Worm (Caenorhabditis elegans) whole organism, L4 larva: Measurements from ENCODE around the gene clik-1.

Source experiments
- R02D3.7 ChIP-seq: fragments of 150-350 bp; sonication (generic microtip); optimal IDR thresholded peaks from 3 replicates; lab custom pipeline; 2014; ENCODE audit warnings: missing biosample characterization, missing genetic modification characterization
- Y48G9A.11 ChIP-seq: fragments of 200-800 bp; sonication (Bioruptor generic); IDR thresholded peaks from 2 replicates; pipeline ENCODE4 v1.3.6; 2022; ENCODE audit warnings: missing genetic modification reagents, missing genetic modification characterization, missing compliant biosample characterization
- ZK337.2 ChIP-seq: fragments of 200-800 bp; sonication (Bioruptor generic); IDR thresholded peaks from 2 replicates; pipeline ENCODE4 v1.3.6; 2022; ENCODE audit warnings: missing genetic modification reagents, missing genetic modification characterization, missing compliant biosample characterization
- aha-1 ChIP-seq: fragments of 150-350 bp; peaks from one replicate; lab custom pipeline; 2014; ENCODE audit warnings: missing biosample characterization, missing genetic modification characterization
- ama-1 ChIP-seq: fragments of 150-350 bp; optimal IDR thresholded peaks from 2 replicates; lab custom pipeline; 2014; ENCODE audit warnings: inconsistent platforms, mixed read lengths
- arid-1 ChIP-seq: fragments of 200-800 bp; sonication (Bioruptor generic); conservative IDR thresholded peaks from 2 replicates; pipeline ENCODE4 v1.3.6; 2022; ENCODE audit warnings: missing genetic modification reagents, missing genetic modification characterization, missing compliant biosample characterization
- ceh-62 ChIP-seq: sonication (generic microtip); optimal IDR thresholded peaks from 2 replicates; lab custom pipeline; 2017; ENCODE audit warnings: missing biosample characterization, missing genetic modification characterization
- ctbp-1 ChIP-seq: fragments of 200-800 bp; sonication (Bioruptor generic); IDR thresholded peaks from 2 replicates; pipeline ENCODE4 v1.3.6; 2022; ENCODE audit warnings: missing genetic modification reagents, missing genetic modification characterization, missing compliant biosample characterization
- daf-12 ChIP-seq: fragments of 150-350 bp; optimal IDR thresholded peaks from 2 replicates; lab custom pipeline; 2014; ENCODE audit warnings: missing biosample characterization, missing genetic modification reagents, missing genetic modification characterization
- daf-16 ChIP-seq, 3 experiments: sonication (generic microtip); optimal IDR thresholded peaks; 2 replicates each; lab custom pipeline; 2016 to 2017; ENCODE audit warnings: missing genetic modification characterization in 3 of 3, missing genetic modification reagents in 3 of 3, mild to moderate bottlenecking in 2 of 3, missing compliant biosample characterization in 2 of 3, missing biosample characterization in 1 of 3, moderate library complexity in 1 of 3
- daf-8 ChIP-seq: fragments of 200-800 bp; sonication (Bioruptor generic); IDR thresholded peaks from 2 replicates; pipeline ENCODE4 v1.3.6; 2022; ENCODE audit warnings: missing genetic modification characterization, missing compliant biosample characterization
- dmd-8 ChIP-seq: fragments of 200-800 bp; sonication (Bioruptor generic); IDR thresholded peaks from 2 replicates; pipeline ENCODE4 v1.3.6; 2022; ENCODE audit warnings: missing genetic modification characterization, missing compliant biosample characterization
- duxl-1 ChIP-seq: sonication (generic microtip); optimal IDR thresholded peaks from 2 replicates; lab custom pipeline; 2016; ENCODE audit warnings: mild to moderate bottlenecking, missing genetic modification characterization, moderate library complexity, missing compliant biosample characterization; ENCODE audit not compliant: poor library complexity
- dve-1 ChIP-seq: sonication (generic microtip); optimal IDR thresholded peaks from 2 replicates; lab custom pipeline; 2017; ENCODE audit warnings: antibody characterized with exemption, mild to moderate bottlenecking, missing genetic modification characterization, missing compliant biosample characterization; ENCODE audit not compliant: insufficient read depth
- fos-1 ChIP-seq: fragments of 150-350 bp; optimal IDR thresholded peaks from 2 replicates; lab custom pipeline; 2014; ENCODE audit warnings: missing biosample characterization, missing genetic modification characterization
- hlh-11 ChIP-seq: fragments of 200-800 bp; sonication (Bioruptor generic); optimal IDR thresholded peaks from 2 replicates; lab custom pipeline; 2018; ENCODE audit warnings: mild to moderate bottlenecking, missing genetic modification characterization, missing compliant biosample characterization
- mes-2 ChIP-seq: sonication (generic microtip); optimal IDR thresholded peaks from 2 replicates; lab custom pipeline; 2016; ENCODE audit warnings: missing genotype, mild to moderate bottlenecking, missing genetic modification characterization, missing compliant biosample characterization; ENCODE audit not compliant: poor library complexity, severe bottlenecking
- mxl-2 ChIP-seq: fragments of 200-800 bp; sonication (Bioruptor generic); conservative IDR thresholded peaks from 2 replicates; pipeline ENCODE4 v1.3.6; 2022; ENCODE audit warnings: missing genetic modification reagents, missing genetic modification characterization, missing compliant biosample characterization
- nhr-102 ChIP-seq: sonication (generic microtip); optimal IDR thresholded peaks from 2 replicates; lab custom pipeline; 2016; ENCODE audit warnings: mild to moderate bottlenecking, missing genetic modification characterization, moderate library complexity, missing compliant biosample characterization
- nhr-11 ChIP-seq: fragments of 150-350 bp; optimal IDR thresholded peaks from 2 replicates; lab custom pipeline; 2014; ENCODE audit warnings: missing biosample characterization, missing genetic modification characterization
- nhr-28 ChIP-seq: fragments of 150-350 bp; optimal IDR thresholded peaks from 2 replicates; lab custom pipeline; 2014; ENCODE audit warnings: missing biosample characterization, missing genetic modification characterization
- nhr-6 ChIP-seq: fragments of 150-350 bp; optimal IDR thresholded peaks from 2 replicates; lab custom pipeline; 2014; ENCODE audit warnings: missing biosample characterization, missing genetic modification characterization
- nhr-77 ChIP-seq: fragments of 150-350 bp; optimal IDR thresholded peaks from 2 replicates; lab custom pipeline; 2014; ENCODE audit warnings: missing biosample characterization, missing genetic modification characterization
- pqm-1 ChIP-seq: sonication (generic microtip); optimal IDR thresholded peaks from 2 replicates; lab custom pipeline; 2017; ENCODE audit warnings: missing biosample characterization, missing genetic modification characterization
- snpc-4 ChIP-seq: fragments of 150-350 bp; optimal IDR thresholded peaks from 2 replicates; lab custom pipeline; 2014; ENCODE audit warnings: missing biosample characterization, missing genetic modification characterization
- spr-3 ChIP-seq: fragments of 200-800 bp; sonication (Bioruptor generic); optimal IDR thresholded peaks from 2 replicates; lab custom pipeline; 2018; ENCODE audit warnings: mild to moderate bottlenecking, missing genetic modification characterization, missing compliant biosample characterization
- tra-1 ChIP-seq: fragments of 200-800 bp; sonication (Bioruptor generic); IDR thresholded peaks from 2 replicates; pipeline ENCODE4 v1.3.6; 2022; ENCODE audit warnings: missing genetic modification reagents, missing genetic modification characterization, missing compliant biosample characterization
- unc-62 ChIP-seq, 3 experiments: fragments of 150-350 bp in 1 of 3; sonication (generic microtip); optimal IDR thresholded peaks in 2 of 3; peaks in 1 of 3; 1 replicate in 1 of 3; 2 replicates in 2 of 3; lab custom pipeline; 2014 to 2017; ENCODE audit warnings: missing biosample characterization in 3 of 3, missing genetic modification characterization in 3 of 3, missing genetic modification reagents in 3 of 3, missing genotype in 1 of 3
- vab-7 ChIP-seq: fragments of 200-800 bp; sonication (Bioruptor generic); IDR thresholded peaks from 2 replicates; pipeline ENCODE4 v1.3.6; 2022; ENCODE audit warnings: missing genetic modification reagents, missing genetic modification characterization, missing compliant biosample characterization
- zip-11 ChIP-seq: fragments of 200-800 bp; sonication (Bioruptor generic); IDR thresholded peaks from 2 replicates; pipeline ENCODE4 v1.3.6; 2022; ENCODE audit warnings: missing genetic modification characterization, missing compliant biosample characterization

clik-1 gene

ce11 chrV:6811863-6812262, 43.3 kb upstream of the clik-1 start (continued):
- no peak for TF ChIP-seq nhr-6 (tag; lab: Kevin White, UChicago)

ce11 chrV:6810091-6810490, 41.6 kb upstream of the clik-1 start:
- TF ChIP-seq hlh-11 (tag; lab: Kevin White, UChicago) = no peak
- peak; percentile 73 for TF ChIP-seq nhr-28 (tag; lab: Kevin White, UChicago)
- TF ChIP-seq pqm-1 (tag; lab: Kevin White, UChicago) = peak; percentile 71
- TF ChIP-seq daf-16 (GFP tag; optimal IDR thresholded peaks at IDR 0.05; lab: Kevin White, UChicago) = no peak
- peak; percentile 64 for TF ChIP-seq daf-16 (tag; optimal IDR thresholded peaks at IDR 0.05; lab: Kevin White, UChicago)
- TF ChIP-seq, all 104 proteins: peak for 3

ce11 chrV:6808962-6809361, 40.4 kb upstream of the clik-1 start, which contains the start of gene dmsr-16:
Gene dmsr-16, minus strand, starts transcription at chrV:6809062.
- no peak for TF ChIP-seq duxl-1
- peak in 1 of 2 experiments; percentile 34 for TF ChIP-seq unc-62 (GFP tag; optimal IDR thresholded peaks at IDR 0.05 in 1 of 2; lab: Kevin White, UChicago)
- TF ChIP-seq unc-62 (tag; optimal IDR thresholded peaks at IDR 0.05; lab: Kevin White, UChicago) = no peak
- TF ChIP-seq, all 104 proteins: peak for 1

DNA sequence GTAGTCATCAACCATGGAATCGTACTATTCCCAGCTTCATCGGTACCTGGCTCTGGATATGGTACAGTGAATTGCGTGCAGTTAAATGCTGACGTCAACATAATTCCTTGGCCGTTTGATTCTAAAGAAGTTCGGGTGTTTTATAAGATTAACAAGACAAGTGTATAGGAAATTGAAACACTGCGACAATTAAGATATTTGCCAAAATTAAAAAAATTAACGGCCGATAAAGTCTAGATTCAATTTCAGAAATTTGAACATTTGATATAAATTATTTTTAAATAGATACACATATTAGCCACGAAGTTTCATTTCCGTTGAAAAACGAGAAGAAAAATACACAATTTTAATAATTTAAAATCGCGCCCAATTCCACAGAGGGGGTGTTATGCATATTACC, 37.8 kb upstream of the clik-1 start, which contains the start of gene dmsr-12:
Gene dmsr-12, minus strand, starts transcription at position 101 of the 400 bp plus-strand sequence.
- TF ChIP-seq mes-2 (no peak), spr-3 (GFP tag; lab: Kevin White, UChicago) (no peak), Y48G9A.11 (no peak), arid-1 (GFP tag; lab: Robert Waterston, UW) (no peak), nhr-11 (tag; lab: Kevin White, UChicago) (no peak), mxl-2 (GFP tag; lab: Robert Waterston, UW) (no peak), nhr-77 (no peak), ZK337.2 (GFP tag; lab: Robert Waterston, UW) (no peak), R02D3.7 (tag; lab: Kevin White, UChicago) (no peak)

DNA sequence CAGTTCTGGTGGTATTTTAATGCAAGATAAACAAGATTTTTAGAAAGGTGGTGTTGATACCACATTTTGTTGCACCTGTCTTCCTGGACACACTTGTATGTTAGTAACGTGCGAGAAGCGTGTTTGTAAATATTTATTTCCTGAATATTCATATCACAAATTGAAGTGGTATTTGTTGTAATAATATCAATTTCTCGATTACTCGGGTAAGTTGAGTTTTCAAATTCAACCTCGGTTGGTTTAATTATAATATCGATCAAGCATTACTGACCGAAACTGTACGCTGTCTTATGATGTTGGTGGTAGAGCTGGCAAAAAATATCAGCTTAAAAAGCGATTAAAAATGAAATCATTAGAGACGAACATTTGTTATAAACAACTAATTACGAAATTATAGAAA, 35.5 kb upstream of the clik-1 start, which contains the start of gene dmsr-11:
Gene dmsr-11, minus strand, starts transcription at position 101 of the 400 bp plus-strand sequence.
- no peak for TF ChIP-seq nhr-102 (tag; lab: Kevin White, UChicago)
- TF ChIP-seq daf-8 (GFP tag; lab: Robert Waterston, UW) = no peak
- TF ChIP-seq ctbp-1 (GFP tag; lab: Robert Waterston, UW) = no peak
- no peak for TF ChIP-seq ceh-62
- no peak for TF ChIP-seq pqm-1 (tag; lab: Kevin White, UChicago)
- TF ChIP-seq fos-1 (tag; lab: Kevin White, UChicago) = no peak
- no peak for TF ChIP-seq zip-11
- TF ChIP-seq dve-1 (tag; lab: Kevin White, UChicago) = no peak
- no peak for TF ChIP-seq snpc-4 (tag; lab: Kevin White, UChicago)
- no peak for TF ChIP-seq dmd-8
- TF ChIP-seq, all 104 proteins: peak for 0

DNA sequence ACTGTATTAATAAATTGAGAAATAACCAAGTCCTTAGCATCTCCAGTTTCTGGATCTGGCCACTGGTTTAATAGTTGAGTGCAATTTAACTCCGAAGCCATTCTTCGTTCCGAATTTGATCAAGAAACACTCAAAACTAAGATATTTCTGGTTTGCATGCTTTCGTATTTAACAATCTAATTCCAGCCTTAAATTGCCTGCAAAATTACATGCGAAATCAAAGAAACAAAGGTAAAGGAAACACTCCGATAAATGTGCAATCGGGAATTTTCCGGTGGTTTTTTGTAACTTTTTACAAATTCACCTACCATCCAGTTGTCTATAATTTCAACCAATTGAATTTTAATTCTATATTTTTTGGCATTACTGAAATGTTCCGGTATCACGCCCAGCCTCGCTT, 33.3 kb upstream of the clik-1 start, which contains the start of gene dmsr-10:
Gene dmsr-10, minus strand, starts transcription at position 101 of the 400 bp plus-strand sequence.
- TF ChIP-seq dve-1 (tag; lab: Kevin White, UChicago) = no peak
- peak; percentile 3 for TF ChIP-seq aha-1 (tag; lab: Kevin White, UChicago)

- TF ChIP-seq tra-1 (GFP tag; lab: Robert Waterston, UW) (no peak), daf-12 (tag; lab: Kevin White, UChicago) (no peak), ama-1 (lab: Kevin White, UChicago) (no peak), vab-7 (GFP tag; lab: Robert Waterston, UW) (no peak)
These were observed 31.0 kb upstream of the clik-1 start, which contains the start of gene dmsr-9 for ce11 chrV:6799564-6799963. Gene dmsr-9, minus strand, starts transcription at chrV:6799664.
